Worm (Caenorhabditis elegans) whole organism, late embryonic: ENCODE measurements around the gene F13B12.4.

Experiments
- ceh-18 ChIP-seq: sonication (generic microtip); optimal IDR thresholded peaks from 2 replicates; lab custom pipeline; 2016; ENCODE audit warnings: missing genetic modification characterization, missing compliant biosample characterization
- ceh-45 ChIP-seq: fragments of 200-800 bp; sonication (Bioruptor generic); IDR thresholded peaks from 2 replicates; pipeline ENCODE4 v1.3.6; 2022; ENCODE audit warnings: missing genetic modification reagents, missing genetic modification characterization, missing compliant biosample characterization
- ceh-48 ChIP-seq: sonication (generic microtip); optimal IDR thresholded peaks from 2 replicates; lab custom pipeline; 2016; ENCODE audit warnings: missing genetic modification characterization, inconsistent platforms, missing compliant biosample characterization
- lin-11 ChIP-seq: fragments of 200-800 bp; sonication (Bioruptor generic); optimal IDR thresholded peaks from 2 replicates; lab custom pipeline; 2018; ENCODE audit warnings: mild to moderate bottlenecking, missing genetic modification characterization, missing compliant biosample characterization
- nhr-11 ChIP-seq: fragments of 150-350 bp; optimal IDR thresholded peaks from 2 replicates; lab custom pipeline; 2014; ENCODE audit warnings: missing biosample characterization, missing genetic modification characterization
- pha-4 ChIP-seq: fragments of 150-350 bp; optimal IDR thresholded peaks from 2 replicates; lab custom pipeline; 2018; ENCODE audit warnings: missing biosample characterization, missing genetic modification reagents, missing genetic modification characterization
- ttx-3 ChIP-seq: sonication (generic microtip); optimal IDR thresholded peaks from 2 replicates; lab custom pipeline; 2016; ENCODE audit warnings: missing genetic modification reagents, missing genetic modification characterization, missing compliant biosample characterization

- TF ChIP-seq lin-11 (tag; lab: Kevin White, UChicago) = no peak
- TF ChIP-seq ceh-18 (tag; lab: Kevin White, UChicago) = no peak
- no peak for TF ChIP-seq ceh-48 (tag; lab: Kevin White, UChicago)
- TF ChIP-seq nhr-11 = no peak
- no peak for TF ChIP-seq ceh-45 (GFP tag; lab: Robert Waterston, UW)
- no peak for TF ChIP-seq pha-4
- TF ChIP-seq ttx-3 (tag; lab: Kevin White, UChicago) = no peak
Measured at ce11 chrIV:10461767-10462166, 12.1 kb upstream of the F13B12.4 start, which contains the start of gene mec-3.
